Fruit fly (Drosophila melanogaster): Measurements from ENCODE around the gene CG32855.

- no peak for TF ChIP-seq Dll (optimal IDR thresholded peaks at IDR 0.05)
- TF ChIP-seq pan (optimal IDR thresholded peaks at IDR 0.05) = no peak
- TF ChIP-seq psq (optimal IDR thresholded peaks at IDR 0.05) = no peak
Measured at dm6 chr3R:16080942-16081589, at the start of gene CG32855.

Measured in whole organism.